Worm (Caenorhabditis elegans): ENCODE data around the gene T21B10.4.

T21B10.4 gene

ce11 chrII:8956896-8957295 is 16.2 kb downstream of the T21B10.4 start:
- TF ChIP-seq ces-1 (GFP tag; optimal IDR thresholded peaks at IDR 0.05): peak; percentile 94
- no peak for TF ChIP-seq nhr-2 (tag; optimal IDR thresholded peaks at IDR 0.05)

- TF ChIP-seq sptf-1 (tag; optimal IDR thresholded peaks at IDR 0.05): no peak
- no peak for TF ChIP-seq nhr-12 (tag; optimal IDR thresholded peaks at IDR 0.05)
- peak; percentile 21 for TF ChIP-seq unc-62 (GFP tag; optimal IDR thresholded peaks at IDR 0.05)
- TF ChIP-seq blmp-1 (tag; optimal IDR thresholded peaks at IDR 0.05): no peak
- TF ChIP-seq unc-120 (tag; optimal IDR thresholded peaks at IDR 0.05; ENCODE audit: poor library complexity, severe bottlenecking): peak; percentile 32
- TF ChIP-seq ceh-43 (GFP tag; optimal IDR thresholded peaks at IDR 0.05): no peak
- peak; percentile 51 for TF ChIP-seq hlh-1 (tag; optimal IDR thresholded peaks at IDR 0.05)
- TF ChIP-seq mab-5 (tag; optimal IDR thresholded peaks at IDR 0.05): no peak
Observed at ce11 chrII:8959081-8959480, 18.4 kb downstream of the T21B10.4 start.

ce11 chrII:8960414-8960813 is 19.7 kb downstream of the T21B10.4 start, which contains the start of gene cal-2:
TSS of gene cal-2 (plus strand) at chrII:8960714.
- TF ChIP-seq flh-1 (GFP tag; optimal IDR thresholded peaks at IDR 0.05) (no peak), cnd-1 (tag; optimal IDR thresholded peaks at IDR 0.05) (no peak)

- TF ChIP-seq unc-120 (tag; optimal IDR thresholded peaks at IDR 0.05; ENCODE audit: poor library complexity, severe bottlenecking) (no peak), nhr-12 (tag; optimal IDR thresholded peaks at IDR 0.05) (no peak), unc-62 (GFP tag; optimal IDR thresholded peaks at IDR 0.05) (peak; percentile 87), ztf-11 (tag; optimal IDR thresholded peaks at IDR 0.05) (no peak)
Observed at ce11 chrII:8961450-8961849, 20.8 kb downstream of the T21B10.4 start.

- TF ChIP-seq hlh-1 (tag; optimal IDR thresholded peaks at IDR 0.05): peak; percentile 53
- no peak for TF ChIP-seq nhr-237 (tag; optimal IDR thresholded peaks at IDR 0.05)
- peak; percentile 29 for TF ChIP-seq unc-120 (tag; optimal IDR thresholded peaks at IDR 0.05; ENCODE audit: poor library complexity, severe bottlenecking)
- TF ChIP-seq cnd-1 (tag; optimal IDR thresholded peaks at IDR 0.05): no peak
- no peak for TF ChIP-seq snpc-4 (tag; optimal IDR thresholded peaks at IDR 0.05)
Observed at ce11 chrII:8962206-8962605, 21.5 kb downstream of the T21B10.4 start.

- TF ChIP-seq ztf-11 (tag; optimal IDR thresholded peaks at IDR 0.05) (no peak), ces-1 (GFP tag; optimal IDR thresholded peaks at IDR 0.05) (no peak), nhr-2 (tag; optimal IDR thresholded peaks at IDR 0.05) (no peak), elt-3 (tag; optimal IDR thresholded peaks at IDR 0.05) (no peak), mep-1 (tag; optimal IDR thresholded peaks at IDR 0.05) (no peak), unc-62 (GFP tag; optimal IDR thresholded peaks at IDR 0.05) (no peak), drap-1 (GFP tag; optimal IDR thresholded peaks at IDR 0.05) (no peak), blmp-1 (tag; optimal IDR thresholded peaks at IDR 0.05) (no peak), hlh-1 (tag; optimal IDR thresholded peaks at IDR 0.05) (no peak), ceh-39 (tag; optimal IDR thresholded peaks at IDR 0.05) (no peak), M03D4.4 (tag; optimal IDR thresholded peaks at IDR 0.05) (no peak), lin-32 (GFP tag; optimal IDR thresholded peaks at IDR 0.05) (no peak), sptf-1 (tag; optimal IDR thresholded peaks at IDR 0.05) (no peak), tbx-8 (GFP tag; optimal IDR thresholded peaks at IDR 0.05) (no peak), cnd-1 (tag; optimal IDR thresholded peaks at IDR 0.05) (no peak), mab-5 (tag; optimal IDR thresholded peaks at IDR 0.05) (no peak)
Observed at ce11 chrII:8964049-8964448, 23.4 kb downstream of the T21B10.4 start, which contains the start of gene sftd-3. TSS of gene sftd-3 (minus strand) at chrII:8964149.

- TF ChIP-seq nhr-237 (tag; optimal IDR thresholded peaks at IDR 0.05) (peak; percentile 11), lin-32 (GFP tag; optimal IDR thresholded peaks at IDR 0.05) (no peak), unc-39 (tag; optimal IDR thresholded peaks at IDR 0.05) (no peak), ceh-83 (GFP tag; optimal IDR thresholded peaks at IDR 0.05) (no peak), pha-4 (tag; optimal IDR thresholded peaks at IDR 0.05) (no peak), drap-1 (GFP tag; optimal IDR thresholded peaks at IDR 0.05) (no peak), unc-62 (GFP tag; optimal IDR thresholded peaks at IDR 0.05) (no peak), ces-1 (GFP tag; optimal IDR thresholded peaks at IDR 0.05) (peak; percentile 5), unc-120 (tag; optimal IDR thresholded peaks at IDR 0.05; ENCODE audit: poor library complexity, severe bottlenecking) (no peak), ham-2 (GFP tag; optimal IDR thresholded peaks at IDR 0.05) (no peak), nhr-28 (tag; optimal IDR thresholded peaks at IDR 0.05) (no peak), ceh-39 (tag; optimal IDR thresholded peaks at IDR 0.05) (no peak), lsy-2 (tag; optimal IDR thresholded peaks at IDR 0.05) (no peak), bed-3 (GFP tag; optimal IDR thresholded peaks at IDR 0.05) (no peak), ztf-11 (tag; optimal IDR thresholded peaks at IDR 0.05) (no peak), ceh-43 (GFP tag; optimal IDR thresholded peaks at IDR 0.05) (no peak), cnd-1 (tag; optimal IDR thresholded peaks at IDR 0.05) (no peak), mep-1 (tag; optimal IDR thresholded peaks at IDR 0.05) (peak; percentile 72), hlh-1 (tag; optimal IDR thresholded peaks at IDR 0.05) (peak; percentile 54), lin-13 (tag; optimal IDR thresholded peaks at IDR 0.05) (no peak), tbx-8 (GFP tag; optimal IDR thresholded peaks at IDR 0.05) (no peak), M03D4.4 (tag; optimal IDR thresholded peaks at IDR 0.05) (no peak)
Observed at ce11 chrII:8964835-8965234, 24.1 kb downstream of the T21B10.4 start, which contains the start of the genes ndub-3 and C18E9.2. TSS of gene ndub-3 (minus strand) at chrII:8964890. TSS of gene C18E9.2 (plus strand) at chrII:8965006.

Measured in whole organism, mixed stage, embryonic.